Worm (Caenorhabditis elegans) whole organism, midembryonic: ENCODE data around the gene ilys-6.
A peak's percentile ranks its signal among the peaks of the same experiment; 100 is the strongest.

Experiments
- T22C8.4 ChIP-seq: fragments of 200-800 bp; sonication (Bioruptor generic); IDR thresholded peaks from 2 replicates; pipeline ENCODE4 v1.3.6; 2022; ENCODE audit warnings: missing genetic modification characterization, missing compliant biosample characterization
- cog-1 ChIP-seq: sonication (generic microtip); optimal IDR thresholded peaks from 2 replicates; lab custom pipeline; 2016; ENCODE audit warnings: missing genetic modification characterization, missing compliant biosample characterization
- flt-1 ChIP-seq: fragments of 200-800 bp; sonication (Bioruptor generic); IDR thresholded peaks from 2 replicates; pipeline ENCODE4 v1.3.6; 2022; ENCODE audit warnings: missing genetic modification characterization, missing compliant biosample characterization
- klf-2 ChIP-seq: fragments of 200-800 bp; sonication (Bioruptor generic); conservative IDR thresholded peaks from 2 replicates; pipeline ENCODE4 v1.3.6; 2022; ENCODE audit warnings: missing genetic modification reagents, missing genetic modification characterization, missing compliant biosample characterization
- med-1 ChIP-seq: sonication (generic microtip); optimal IDR thresholded peaks from 2 replicates; lab custom pipeline; 2017; ENCODE audit warnings: missing genetic modification characterization, mild to moderate bottlenecking, missing compliant biosample characterization, antibody characterized with exemption, missing genetic modification reagents; ENCODE audit not compliant: insufficient read depth
- ref-1 ChIP-seq: fragments of 200-800 bp; sonication (Bioruptor generic); conservative IDR thresholded peaks from 2 replicates; pipeline ENCODE4 v1.3.6; 2022; ENCODE audit warnings: missing genetic modification reagents, missing genetic modification characterization, missing compliant biosample characterization
- tab-1 ChIP-seq: fragments of 200-800 bp; sonication (Bioruptor generic); IDR thresholded peaks from 2 replicates; pipeline ENCODE4 v1.3.6; 2022; ENCODE audit warnings: missing genetic modification characterization, missing compliant biosample characterization
- ztf-23 ChIP-seq: fragments of 200-800 bp; sonication (Bioruptor generic); IDR thresholded peaks from 2 replicates; pipeline ENCODE4 v1.3.6; 2022; ENCODE audit warnings: missing genetic modification reagents, missing genetic modification characterization, missing compliant biosample characterization
- ztf-29 ChIP-seq: fragments of 200-800 bp; sonication (Bioruptor generic); IDR thresholded peaks from 2 replicates; pipeline ENCODE4 v1.3.6; 2022; ENCODE audit warnings: missing genetic modification reagents, missing genetic modification characterization, missing compliant biosample characterization

The ilys-6 gene

ce11 chrIV:4070810-4071209, 7.3 kb upstream of the ilys-6 start:
- TF ChIP-seq ztf-23 (GFP tag; lab: Robert Waterston, UW): 0 out of 2 replicates have a peak, but pooled peaks have one; percentile 37
- no peak for TF ChIP-seq T22C8.4 (GFP tag; lab: Robert Waterston, UW)

ce11 chrIV:4068480-4068879, 5.0 kb upstream of the ilys-6 start, which contains the start of gene fbxb-55:
TSS of gene fbxb-55 (plus strand) at chrIV:4068780.
- TF ChIP-seq T22C8.4 (GFP tag; lab: Robert Waterston, UW): no peak
- no peak for TF ChIP-seq ztf-23 (GFP tag; lab: Robert Waterston, UW)
- TF ChIP-seq klf-2 (GFP tag; lab: Robert Waterston, UW): no peak
- TF ChIP-seq ref-1 (GFP tag; lab: Robert Waterston, UW): no peak
- no peak for TF ChIP-seq tab-1 (GFP tag; lab: Robert Waterston, UW)
- no peak for TF ChIP-seq ztf-29 (GFP tag; lab: Robert Waterston, UW)
- no peak for TF ChIP-seq med-1 (GFP tag; lab: Kevin White, UChicago)
- no peak for TF ChIP-seq flt-1
- no peak for TF ChIP-seq cog-1 (tag; lab: Kevin White, UChicago)

- no peak for TF ChIP-seq ref-1 (GFP tag; lab: Robert Waterston, UW)
- no peak for TF ChIP-seq T22C8.4 (GFP tag; lab: Robert Waterston, UW)
- TF ChIP-seq klf-2 (GFP tag; lab: Robert Waterston, UW): no peak
- TF ChIP-seq ztf-29 (GFP tag; lab: Robert Waterston, UW): no peak
Measured at ce11 chrIV:4067336-4067735, 3.9 kb upstream of the ilys-6 start.

- TF ChIP-seq ref-1 (GFP tag; lab: Robert Waterston, UW) (no peak), T22C8.4 (GFP tag; lab: Robert Waterston, UW) (no peak), med-1 (GFP tag; lab: Kevin White, UChicago) (no peak), flt-1 (no peak), ztf-29 (GFP tag; lab: Robert Waterston, UW) (no peak), ztf-23 (GFP tag; lab: Robert Waterston, UW) (no peak), cog-1 (tag; lab: Kevin White, UChicago) (no peak), tab-1 (GFP tag; lab: Robert Waterston, UW) (no peak), klf-2 (GFP tag; lab: Robert Waterston, UW) (no peak)
Measured at ce11 chrIV:4055297-4055696, 8.2 kb downstream of the ilys-6 start.

ce11 chrIV:4053405-4053804, 10.1 kb downstream of the ilys-6 start:
- TF ChIP-seq flt-1 (no peak), tab-1 (GFP tag; lab: Robert Waterston, UW) (no peak), med-1 (GFP tag; lab: Kevin White, UChicago) (no peak), ztf-29 (GFP tag; lab: Robert Waterston, UW) (no peak), ztf-23 (GFP tag; lab: Robert Waterston, UW) (no peak), klf-2 (GFP tag; lab: Robert Waterston, UW) (no peak), cog-1 (tag; lab: Kevin White, UChicago) (no peak), ref-1 (GFP tag; lab: Robert Waterston, UW) (no peak), T22C8.4 (GFP tag; lab: Robert Waterston, UW) (no peak)

ce11 chrIV:4052274-4052673, 11.2 kb downstream of the ilys-6 start:
- TF ChIP-seq flt-1 (0 out of 2 replicates have a peak, but pooled peaks have one; percentile 25), ztf-23 (GFP tag; lab: Robert Waterston, UW) (no peak)

- TF ChIP-seq klf-2 (GFP tag; lab: Robert Waterston, UW) (no peak), med-1 (GFP tag; lab: Kevin White, UChicago) (no peak), ref-1 (GFP tag; lab: Robert Waterston, UW) (no peak), T22C8.4 (GFP tag; lab: Robert Waterston, UW) (no peak), tab-1 (GFP tag; lab: Robert Waterston, UW) (no peak), ztf-23 (GFP tag; lab: Robert Waterston, UW) (no peak), ztf-29 (GFP tag; lab: Robert Waterston, UW) (no peak), cog-1 (tag; lab: Kevin White, UChicago) (no peak)
Measured at ce11 chrIV:4051539-4051938, 11.9 kb downstream of the ilys-6 start, which contains the start of gene wrt-5. TSS of gene wrt-5 (minus strand) at chrIV:4051639.

ce11 chrIV:4049398-4049998, 14.0 kb downstream of the ilys-6 start, which contains the start of gene pcn-1:
TSS of gene pcn-1 (minus strand) at chrIV:4049448.
- TF ChIP-seq T22C8.4 (GFP tag; lab: Robert Waterston, UW) (no peak), ztf-23 (GFP tag; lab: Robert Waterston, UW) (0 out of 2 replicates have a peak, but pooled peaks have one; percentile 31), cog-1 (tag; lab: Kevin White, UChicago) (peak; percentile 52), flt-1 (peak; percentile 72; the same call in 1 of the 2 replicates)

ce11 chrIV:4047628-4048027, 15.8 kb downstream of the ilys-6 start:
- TF ChIP-seq flt-1: no peak

ce11 chrIV:4042274-4042673, 21.2 kb downstream of the ilys-6 start, which contains the start of gene cdc-73:
TSS of gene cdc-73 (plus strand) at chrIV:4042575.
- TF ChIP-seq tab-1 (GFP tag; lab: Robert Waterston, UW): no peak
- TF ChIP-seq ref-1 (GFP tag; lab: Robert Waterston, UW): no peak
- TF ChIP-seq ztf-23 (GFP tag; lab: Robert Waterston, UW): peak; percentile 60; the same call in 1 of the 2 replicates
- TF ChIP-seq klf-2 (GFP tag; lab: Robert Waterston, UW): no peak
- TF ChIP-seq med-1 (GFP tag; lab: Kevin White, UChicago): no peak
